Worm (Caenorhabditis elegans) whole organism, L2 larva: Measurements from ENCODE around the gene fbxa-201.

Experiments used
- R02D3.7 ChIP-seq: fragments of 150-350 bp; optimal IDR thresholded peaks from 2 replicates; lab custom pipeline; 2014; ENCODE audit warnings: missing biosample characterization, missing genetic modification characterization
- Y55F3AM.14 ChIP-seq: fragments of 200-800 bp; sonication (Bioruptor generic); optimal IDR thresholded peaks from 2 replicates; lab custom pipeline; 2018; ENCODE audit warnings: mild to moderate bottlenecking, missing genetic modification characterization, missing compliant biosample characterization
- ama-1 ChIP-seq: fragments of 150-350 bp; optimal IDR thresholded peaks from 2 replicates; lab custom pipeline; 2018; ENCODE audit warnings: inconsistent platforms
- elt-3 ChIP-seq: sonication (generic microtip); optimal IDR thresholded peaks from 2 replicates; lab custom pipeline; 2017; ENCODE audit warnings: missing biosample characterization, missing genetic modification characterization
- lsy-2 ChIP-seq, 2 experiments: fragments of 150-350 bp in 1 of 2; sonication (generic microtip) in 1 of 2; optimal IDR thresholded peaks; 2 replicates each; lab custom pipeline; 2014 to 2017; ENCODE audit warnings: missing biosample characterization in 2 of 2, missing genetic modification characterization in 2 of 2
- nhr-23 ChIP-seq: fragments of 150-350 bp; optimal IDR thresholded peaks from 2 replicates; lab custom pipeline; 2014; ENCODE audit warnings: missing biosample characterization, missing genetic modification reagents, missing genetic modification characterization
- nhr-77 ChIP-seq: fragments of 150-350 bp; optimal IDR thresholded peaks from 2 replicates; lab custom pipeline; 2014; ENCODE audit warnings: missing biosample characterization, missing genetic modification characterization
- unc-39 ChIP-seq: fragments of 150-350 bp; optimal IDR thresholded peaks from 2 replicates; lab custom pipeline; 2014; ENCODE audit warnings: missing biosample characterization, missing genetic modification characterization

DNA sequence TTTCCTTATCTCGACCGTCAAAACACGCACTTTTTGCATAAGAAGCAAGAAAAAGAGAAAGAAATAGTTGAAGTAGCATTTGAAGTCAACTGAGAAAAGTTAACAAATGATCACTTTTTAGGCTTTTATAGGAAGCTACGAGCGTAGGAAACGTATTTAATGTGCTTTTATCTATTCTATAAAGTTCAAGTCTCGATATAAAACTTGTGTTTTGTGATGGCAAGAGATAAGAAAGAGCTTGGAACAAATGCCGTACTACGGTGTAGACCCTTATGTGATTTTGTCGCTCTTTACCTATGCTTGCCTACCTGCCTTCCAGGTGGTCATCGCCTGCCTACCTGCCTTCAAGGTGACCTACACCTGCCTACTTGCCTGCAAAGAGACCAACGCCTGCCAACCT is 29.1 kb downstream of the fbxa-201 start, which contains the start of gene clec-206:
- TF ChIP-seq Y55F3AM.14 (GFP tag; lab: Kevin White, UChicago): no peak
- TF ChIP-seq nhr-23 (tag; lab: Kevin White, UChicago): no peak
- no peak for TF ChIP-seq nhr-77 (tag; lab: Kevin White, UChicago)
- no peak for TF ChIP-seq lsy-2 (tag; optimal IDR thresholded peaks at IDR 0.05; lab: Kevin White, UChicago)
- no peak for TF ChIP-seq unc-39 (tag; lab: Kevin White, UChicago)
- TF ChIP-seq elt-3: no peak
- TF ChIP-seq ama-1 (lab: Kevin White, UChicago): no peak
- no peak for TF ChIP-seq R02D3.7 (tag; lab: Kevin White, UChicago)
